Fruit fly (Drosophila melanogaster): ENCODE data around the gene HP1b.

HP1b gene

dm6 chrX:9127264-9128011 is 46.6 kb downstream of the HP1b start:
- TF ChIP-seq CG4496 (GFP tag; IDR thresholded peaks at IDR 0.05) = no peak
- TF ChIP-seq CG14655 (GFP tag; optimal IDR thresholded peaks at IDR 0.05) = peak; percentile 10

- no peak for TF ChIP-seq CG8159 (tag; optimal IDR thresholded peaks at IDR 0.05)
- no peak for TF ChIP-seq gl (tag; optimal IDR thresholded peaks at IDR 0.05)
- TF ChIP-seq CG4496 (GFP tag; IDR thresholded peaks at IDR 0.05) = no peak
- no peak for TF ChIP-seq CG15710 (tag; optimal IDR thresholded peaks at IDR 0.05)
- no peak for TF ChIP-seq CG9948 (tag; optimal IDR thresholded peaks at IDR 0.05)
- TF ChIP-seq Ets98B (GFP tag; IDR thresholded peaks at IDR 0.05) = no peak
- TF ChIP-seq CG13204 (GFP tag; optimal IDR thresholded peaks at IDR 0.05) = no peak
- TF ChIP-seq CG10348 (GFP tag; IDR thresholded peaks at IDR 0.05) = no peak
- no peak for TF ChIP-seq rn (GFP tag; IDR thresholded peaks at IDR 0.05)
Measured at dm6 chrX:9128012-9128280, 47.1 kb downstream of the HP1b start.

DNA sequence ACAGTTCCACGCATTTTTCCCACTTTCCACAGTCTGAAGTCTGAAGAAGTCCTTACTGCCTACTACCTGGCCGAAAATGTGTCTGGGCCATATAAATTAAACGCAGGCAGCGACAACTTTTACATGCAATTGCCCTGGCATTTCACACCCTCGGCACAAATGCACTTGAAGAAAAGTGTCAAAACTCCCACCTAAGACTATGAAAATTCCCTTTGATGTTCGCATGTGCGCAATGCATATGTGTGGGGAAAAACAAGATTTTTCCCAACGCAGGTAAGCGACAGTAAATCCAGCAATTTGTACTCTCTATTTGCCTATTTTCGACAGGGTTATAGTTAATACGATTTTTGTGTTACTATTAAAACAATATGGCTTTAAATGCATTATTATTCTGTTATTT is 48.6 kb downstream of the HP1b start:
- no peak for TF ChIP-seq CG8301 (tag; optimal IDR thresholded peaks at IDR 0.05)
- no peak for TF ChIP-seq CG4496 (GFP tag; IDR thresholded peaks at IDR 0.05)
- no peak for TF ChIP-seq CG8159 (tag; optimal IDR thresholded peaks at IDR 0.05)
- TF ChIP-seq CG10348 (GFP tag; IDR thresholded peaks at IDR 0.05) = no peak
- no peak for TF ChIP-seq CG12605 (GFP tag; IDR thresholded peaks at IDR 0.05)
- no peak for TF ChIP-seq CG17806 (tag; optimal IDR thresholded peaks at IDR 0.05)
- TF ChIP-seq Ets98B (GFP tag; IDR thresholded peaks at IDR 0.05) = no peak

- TF ChIP-seq Pif1A (GFP tag; optimal IDR thresholded peaks at IDR 0.05) = no peak
- TF ChIP-seq CG17806 (tag; optimal IDR thresholded peaks at IDR 0.05) = no peak
- TF ChIP-seq CG15710 (tag; optimal IDR thresholded peaks at IDR 0.05) = no peak
- no peak for TF ChIP-seq CG4496 (GFP tag; IDR thresholded peaks at IDR 0.05)
- TF ChIP-seq CG14655 (GFP tag; optimal IDR thresholded peaks at IDR 0.05) = no peak
Measured at dm6 chrX:9130243-9130642, 49.4 kb downstream of the HP1b start.

DNA sequence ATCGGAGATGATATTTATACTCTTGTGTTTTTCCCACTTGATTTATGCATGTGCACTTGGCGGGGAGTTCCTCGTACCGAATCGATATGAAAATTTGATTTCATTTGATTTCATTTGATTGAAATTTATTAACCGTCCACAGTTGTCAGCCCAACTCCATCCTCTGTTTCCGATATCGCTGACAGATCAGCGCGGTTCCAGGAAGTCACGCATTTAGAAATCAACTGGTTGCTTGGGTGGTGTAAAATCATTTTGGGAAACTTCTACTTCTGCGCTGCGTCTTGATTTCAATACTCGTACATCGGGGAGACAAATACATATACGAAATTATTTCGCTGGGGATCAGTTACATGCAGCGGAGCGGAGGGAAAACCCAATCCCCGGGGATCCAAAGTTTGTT is 50.7 kb downstream of the HP1b start:
- TF ChIP-seq CG9948 (tag; optimal IDR thresholded peaks at IDR 0.05) = no peak
- no peak for TF ChIP-seq Pif1A (GFP tag; optimal IDR thresholded peaks at IDR 0.05)
- no peak for TF ChIP-seq CG32121 (GFP tag; IDR thresholded peaks at IDR 0.05)
- no peak for TF ChIP-seq CG34367 (tag; optimal IDR thresholded peaks at IDR 0.05)
- no peak for TF ChIP-seq gl (tag; optimal IDR thresholded peaks at IDR 0.05)
- TF ChIP-seq Snoo (tag; optimal IDR thresholded peaks at IDR 0.05) = no peak
- TF ChIP-seq CG8159 (tag; optimal IDR thresholded peaks at IDR 0.05) = no peak
- TF ChIP-seq fd96Ca (GFP tag; IDR thresholded peaks at IDR 0.05) = no peak
- no peak for TF ChIP-seq CG4496 (GFP tag; IDR thresholded peaks at IDR 0.05)
- TF ChIP-seq CG12605 (GFP tag; IDR thresholded peaks at IDR 0.05) = no peak
- TF ChIP-seq CG10348 (GFP tag; IDR thresholded peaks at IDR 0.05) = no peak
- no peak for TF ChIP-seq D1 (tag; optimal IDR thresholded peaks at IDR 0.05)
- TF ChIP-seq CG17806 (tag; optimal IDR thresholded peaks at IDR 0.05) = no peak
- no peak for TF ChIP-seq CG13204 (GFP tag; optimal IDR thresholded peaks at IDR 0.05)
- TF ChIP-seq rn (GFP tag; IDR thresholded peaks at IDR 0.05) = no peak
- TF ChIP-seq CG14655 (GFP tag; optimal IDR thresholded peaks at IDR 0.05) = no peak
- TF ChIP-seq CG8301 (tag; optimal IDR thresholded peaks at IDR 0.05) = no peak
- no peak for TF ChIP-seq Ets98B (GFP tag; IDR thresholded peaks at IDR 0.05)
- no peak for TF ChIP-seq Pif1B (GFP tag; optimal IDR thresholded peaks at IDR 0.05)

Measured in whole organism, pupa.